Fruit fly (Drosophila melanogaster) whole organism, embryonic: ENCODE results near the gene CG7370.

Experiments used
- ATbp ChIP-seq: fragments of 200-800 bp; sonication (Bioruptor generic); optimal IDR thresholded peaks from 2 replicates; lab custom pipeline; 2017; ENCODE audit warnings: missing biosample characterization, mild to moderate bottlenecking, missing genetic modification characterization, missing genetic modification reagents
- Adf1 ChIP-seq: fragments of 200-800 bp; sonication (Bioruptor generic); IDR thresholded peaks from 2 replicates; pipeline ENCODE4 v1.3.6; 2022; ENCODE audit warnings: missing biosample characterization, missing genetic modification characterization
- CG11504 ChIP-seq: fragments of 200-800 bp; sonication (Bioruptor generic); optimal IDR thresholded peaks from 3 replicates; lab custom pipeline; 2019; ENCODE audit warnings: missing biosample characterization, mild to moderate bottlenecking, missing genetic modification characterization, moderate library complexity
- CG1233 ChIP-seq: fragments of 200-800 bp; sonication (Bioruptor generic); optimal IDR thresholded peaks from 4 replicates; lab custom pipeline; 2018; ENCODE audit warnings: missing biosample characterization, mild to moderate bottlenecking, missing genetic modification characterization
- CG13296 ChIP-seq: fragments of 200-800 bp; sonication (Bioruptor generic); optimal IDR thresholded peaks from 3 replicates; lab custom pipeline; 2018; ENCODE audit warnings: missing biosample characterization, mild to moderate bottlenecking, missing genetic modification characterization
- CG13424 ChIP-seq: fragments of 200-800 bp; sonication (Bioruptor generic); optimal IDR thresholded peaks from 2 replicates; lab custom pipeline; 2019; ENCODE audit warnings: missing biosample characterization, mild to moderate bottlenecking, missing genetic modification characterization, moderate library complexity
- CG13894 ChIP-seq: fragments of 200-800 bp; sonication (Bioruptor generic); optimal IDR thresholded peaks from 3 replicates; lab custom pipeline; 2018; ENCODE audit warnings: missing biosample characterization, mild to moderate bottlenecking, missing genetic modification characterization, moderate library complexity
- CG14050 ChIP-seq: fragments of 200-800 bp; sonication (Bioruptor generic); IDR thresholded peaks from 3 replicates; pipeline ENCODE4 v1.3.6; 2022; ENCODE audit warnings: missing biosample characterization, missing genetic modification characterization
- CG1832 ChIP-seq: fragments of 200-800 bp; sonication (Bioruptor generic); optimal IDR thresholded peaks from 2 replicates; lab custom pipeline; 2017; ENCODE audit warnings: missing biosample characterization, mild to moderate bottlenecking, missing genetic modification characterization, inconsistent platforms
- CG2199 ChIP-seq: fragments of 200-800 bp; sonication (Bioruptor generic); IDR thresholded peaks from 3 replicates; pipeline ENCODE4 v1.3.6; 2022; ENCODE audit warnings: missing biosample characterization, missing genetic modification characterization
- CG30403 ChIP-seq: fragments of 200-800 bp; sonication (Bioruptor generic); optimal IDR thresholded peaks from 3 replicates; lab custom pipeline; 2016; ENCODE audit warnings: missing biosample characterization, missing genetic modification characterization
- CG31365 ChIP-seq: fragments of 200-800 bp; sonication (Bioruptor generic); optimal IDR thresholded peaks from 2 replicates; lab custom pipeline; 2018; ENCODE audit warnings: missing biosample characterization, mild to moderate bottlenecking, missing genetic modification characterization
- CG31441 ChIP-seq: fragments of 200-800 bp; sonication (Bioruptor generic); IDR thresholded peaks from 2 replicates; pipeline ENCODE4 v1.3.6; 2022; ENCODE audit warnings: missing biosample characterization, missing genetic modification characterization
- CG32767 ChIP-seq: fragments of 200-800 bp; sonication (Bioruptor generic); IDR thresholded peaks from 2 replicates; pipeline ENCODE4 v1.3.6; 2022; ENCODE audit warnings: missing biosample characterization, missing genetic modification characterization
- CG4424 ChIP-seq: fragments of 200-800 bp; sonication (Bioruptor generic); optimal IDR thresholded peaks from 3 replicates; lab custom pipeline; 2016; ENCODE audit warnings: missing biosample characterization, missing genetic modification characterization
- CG4820 ChIP-seq: fragments of 200-800 bp; sonication (Bioruptor generic); optimal IDR thresholded peaks from 3 replicates; lab custom pipeline; 2016; ENCODE audit warnings: missing biosample characterization, missing genetic modification characterization
- CG7372 ChIP-seq: fragments of 200-800 bp; sonication (Bioruptor generic); IDR thresholded peaks from 2 replicates; pipeline ENCODE4 v1.3.6; 2022; ENCODE audit warnings: missing biosample characterization, missing genetic modification characterization
- CG8388 ChIP-seq: fragments of 200-800 bp; sonication (Bioruptor generic); optimal IDR thresholded peaks from 2 replicates; lab custom pipeline; 2019; ENCODE audit warnings: missing biosample characterization, mild to moderate bottlenecking, missing genetic modification characterization, moderate library complexity
- CG8944 ChIP-seq: fragments of 200-800 bp; sonication (Bioruptor generic); optimal IDR thresholded peaks from 3 replicates; lab custom pipeline; 2016; ENCODE audit warnings: missing biosample characterization, missing genetic modification characterization
- D19A ChIP-seq: fragments of 200-800 bp; optimal IDR thresholded peaks from 3 replicates; lab custom pipeline; 2019; ENCODE audit warnings: missing biosample characterization, mild to moderate bottlenecking, missing genetic modification characterization, moderate library complexity
- Elba2 ChIP-seq: fragments of 200-800 bp; sonication (Bioruptor generic); optimal IDR thresholded peaks from 3 replicates; lab custom pipeline; 2016; ENCODE audit warnings: missing biosample characterization, missing genetic modification characterization
- GATAe ChIP-seq: fragments of 200-800 bp; sonication (Bioruptor generic); conservative IDR thresholded peaks from 2 replicates; pipeline ENCODE4 v1.3.6; 2022; ENCODE audit warnings: missing biosample characterization, missing genetic modification characterization
- HLH3B ChIP-seq: fragments of 200-800 bp; sonication (Bioruptor generic); IDR thresholded peaks from 2 replicates; pipeline ENCODE4 v1.3.6; 2022; ENCODE audit warnings: missing biosample characterization, missing genetic modification characterization
- Hey ChIP-seq: fragments of 200-800 bp; sonication (Bioruptor generic); optimal IDR thresholded peaks from 3 replicates; lab custom pipeline; 2018; ENCODE audit warnings: missing biosample characterization, mild to moderate bottlenecking, missing genetic modification characterization
- Lpt ChIP-seq: fragments of >200 bp; optimal IDR thresholded peaks from 2 replicates; lab custom pipeline; 2018; ENCODE audit warnings: missing biosample characterization, missing genetic modification characterization
- Opbp ChIP-seq: fragments of 200-800 bp; sonication (Bioruptor generic); IDR thresholded peaks from 3 replicates; pipeline ENCODE4 v1.3.6; 2022; ENCODE audit warnings: missing biosample characterization, missing genetic modification characterization; ENCODE audit not compliant: partially characterized antibody
- Scr ChIP-seq: fragments of 200-800 bp; sonication (Bioruptor generic); IDR thresholded peaks from 2 replicates; pipeline ENCODE4 v1.3.6; 2022; ENCODE audit warnings: missing biosample characterization, missing genetic modification characterization; ENCODE audit not compliant: partially characterized antibody
- Six4 ChIP-seq: fragments of 200-800 bp; sonication (Bioruptor generic); optimal IDR thresholded peaks from 2 replicates; lab custom pipeline; 2016; ENCODE audit warnings: missing biosample characterization, missing genetic modification characterization
- Sox102F ChIP-seq: fragments of 200-800 bp; sonication (Bioruptor generic); optimal IDR thresholded peaks from 2 replicates; lab custom pipeline; 2018; ENCODE audit warnings: missing biosample characterization, mild to moderate bottlenecking, missing genetic modification characterization, moderate library complexity
- Trl ChIP-seq, 3 experiments: fragments of >200 bp in 2 of 3; fragments of 200-800 bp in 1 of 3; sonication (Bioruptor generic) in 1 of 3; optimal IDR thresholded peaks; 2 replicates in 1 of 3; 3 replicates in 2 of 3; lab custom pipeline; 2016 to 2017; ENCODE audit warnings: missing biosample characterization in 1 of 3, missing genetic modification characterization in 1 of 3
- abd-A ChIP-seq: fragments of 200-800 bp; sonication (Bioruptor generic); optimal IDR thresholded peaks from 3 replicates; lab custom pipeline; 2019; ENCODE audit warnings: missing biosample characterization, mild to moderate bottlenecking, missing genetic modification characterization, moderate library complexity
- ato ChIP-seq: fragments of 200-800 bp; sonication (Bioruptor generic); IDR thresholded peaks from 2 replicates; pipeline ENCODE4 v1.3.6; 2022; ENCODE audit warnings: missing biosample characterization, missing genetic modification characterization; ENCODE audit not compliant: partially characterized antibody
- chinmo ChIP-seq: fragments of 200-800 bp; sonication (Bioruptor generic); IDR thresholded peaks from 4 replicates; pipeline ENCODE4 v1.3.6; 2022; ENCODE audit warnings: missing biosample characterization, missing genetic modification characterization; ENCODE audit not compliant: partially characterized antibody
- crol ChIP-seq: fragments of 200-800 bp; sonication (Bioruptor generic); IDR thresholded peaks from 2 replicates; pipeline ENCODE4 v1.3.6; 2022; ENCODE audit warnings: missing biosample characterization, missing genetic modification characterization
- da ChIP-seq: fragments of 200-800 bp; sonication (Bioruptor generic); optimal IDR thresholded peaks from 2 replicates; lab custom pipeline; 2016; ENCODE audit warnings: missing biosample characterization, missing genetic modification characterization
- danr ChIP-seq: fragments of 200-800 bp; sonication (Bioruptor generic); IDR thresholded peaks from 2 replicates; pipeline ENCODE4 v1.3.6; 2022; ENCODE audit warnings: missing biosample characterization, missing genetic modification characterization
- disco-r ChIP-seq: fragments of 200-800 bp; sonication (Bioruptor generic); optimal IDR thresholded peaks from 2 replicates; lab custom pipeline; 2016; ENCODE audit warnings: missing biosample characterization, missing genetic modification characterization
- dysf ChIP-seq: fragments of 200-800 bp; sonication (Bioruptor generic); IDR thresholded peaks from 3 replicates; pipeline ENCODE4 v1.3.6; 2022; ENCODE audit warnings: missing biosample characterization, missing genetic modification characterization
- ewg ChIP-seq: fragments of 200-800 bp; sonication (Bioruptor generic); optimal IDR thresholded peaks from 3 replicates; lab custom pipeline; 2017; ENCODE audit warnings: mild to moderate bottlenecking, missing biosample characterization, missing genetic modification reagents, missing genetic modification characterization
- fru ChIP-seq: fragments of >200 bp; optimal IDR thresholded peaks from 2 replicates; lab custom pipeline; 2017
- her ChIP-seq: fragments of 200-800 bp; sonication (Bioruptor generic); optimal IDR thresholded peaks from 2 replicates; lab custom pipeline; 2016; ENCODE audit warnings: missing biosample characterization, missing genetic modification characterization
- jigr1 ChIP-seq: fragments of 200-800 bp; sonication (Bioruptor generic); IDR thresholded peaks from 3 replicates; pipeline ENCODE4 v1.3.6; 2022; ENCODE audit warnings: missing biosample characterization, missing genetic modification characterization
- klu ChIP-seq: fragments of 200-800 bp; sonication (Bioruptor generic); IDR thresholded peaks from 2 replicates; pipeline ENCODE4 v1.3.6; 2022; ENCODE audit warnings: missing biosample characterization, missing genetic modification characterization
- mam ChIP-seq: fragments of 200-800 bp; sonication (Bioruptor generic); optimal IDR thresholded peaks from 3 replicates; lab custom pipeline; 2016; ENCODE audit warnings: missing biosample characterization, missing genetic modification characterization
- mirr ChIP-seq: fragments of 200-800 bp; sonication (Bioruptor generic); optimal IDR thresholded peaks from 3 replicates; lab custom pipeline; 2018; ENCODE audit warnings: missing biosample characterization, mild to moderate bottlenecking, missing genetic modification characterization
- nerfin-1 ChIP-seq: fragments of 200-800 bp; sonication (Bioruptor generic); optimal IDR thresholded peaks from 3 replicates; lab custom pipeline; 2019; ENCODE audit warnings: missing biosample characterization, mild to moderate bottlenecking, missing genetic modification characterization, moderate library complexity
- repo ChIP-seq: fragments of 200-800 bp; sonication (Bioruptor generic); optimal IDR thresholded peaks from 2 replicates; lab custom pipeline; 2016; ENCODE audit warnings: missing biosample characterization, missing genetic modification characterization
- row ChIP-seq: fragments of 200-800 bp; sonication (Bioruptor generic); IDR thresholded peaks from 3 replicates; pipeline ENCODE4 v1.3.6; 2022; ENCODE audit warnings: missing biosample characterization, missing genetic modification characterization
- sd ChIP-seq: fragments of 200-800 bp; sonication (Bioruptor generic); optimal IDR thresholded peaks from 3 replicates; lab custom pipeline; 2018; ENCODE audit warnings: missing biosample characterization, mild to moderate bottlenecking, missing genetic modification characterization, moderate library complexity
- sens ChIP-seq: fragments of 200-800 bp; sonication (Bioruptor generic); peaks from one replicate; lab custom pipeline; 2016; ENCODE audit warnings: missing biosample characterization, missing genetic modification characterization
- vnd ChIP-seq: fragments of 200-800 bp; sonication (Bioruptor generic); IDR thresholded peaks from 3 replicates; pipeline ENCODE4 v1.3.6; 2022; ENCODE audit warnings: missing biosample characterization, missing genetic modification characterization; ENCODE audit not compliant: partially characterized antibody
- vvl ChIP-seq: fragments of 200-800 bp; sonication (Bioruptor generic); IDR thresholded peaks from 2 replicates; pipeline ENCODE4 v1.3.6; 2022; ENCODE audit warnings: missing biosample characterization, missing genetic modification characterization

Gene CG7370

dm6 chr3L:21769515-21769914 lies at the start of gene CG7370:
Gene CG7370, plus strand, starts transcription at chr3L:21769815.
- no peak for TF ChIP-seq fru (lab: Kevin White, UChicago)
- no peak for TF ChIP-seq CG13894 (tag; lab: Kevin White, UChicago)
- no peak for TF ChIP-seq CG1233 (GFP tag; lab: Kevin White, UChicago)
- TF ChIP-seq CG4820 (GFP tag; lab: Kevin White, UChicago) = no peak
- TF ChIP-seq Sox102F (GFP tag; lab: Kevin White, UChicago) = no peak
- no peak for TF ChIP-seq ato (GFP tag; lab: Robert Waterston, UW)
- TF ChIP-seq ATbp (GFP tag; lab: Kevin White, UChicago) = no peak
- TF ChIP-seq Hey (tag; lab: Kevin White, UChicago) = no peak
- no peak for TF ChIP-seq D19A (tag; lab: Kevin White, UChicago)
- no peak for TF ChIP-seq dysf
- no peak for TF ChIP-seq CG4424 (GFP tag; lab: Kevin White, UChicago)
- TF ChIP-seq jigr1 = no peak
- TF ChIP-seq Adf1 = no peak
- TF ChIP-seq nerfin-1 = peak; percentile 15
- no peak for TF ChIP-seq CG30403 (GFP tag; lab: Kevin White, UChicago)
- TF ChIP-seq Elba2 (GFP tag; lab: Kevin White, UChicago) = no peak
- no peak for TF ChIP-seq CG13424 (tag; lab: Kevin White, UChicago)
- peak; percentile 4 for TF ChIP-seq abd-A
- no peak for TF ChIP-seq Lpt
- peak in 1 of 2 experiments; percentile 4 for TF ChIP-seq Trl (optimal IDR thresholded peaks at IDR 0.05; lab: Kevin White, UChicago)
- TF ChIP-seq Trl (GFP tag; optimal IDR thresholded peaks at IDR 0.05; lab: Kevin White, UChicago) = no peak
- TF ChIP-seq da (GFP tag; lab: Kevin White, UChicago) = no peak
- TF ChIP-seq repo (GFP tag; lab: Kevin White, UChicago) = no peak
- TF ChIP-seq danr (GFP tag; lab: Robert Waterston, UW) = no peak
- TF ChIP-seq vvl (GFP tag; lab: Robert Waterston, UW) = no peak
- no peak for TF ChIP-seq CG2199
- TF ChIP-seq CG32767 (GFP tag; lab: Robert Waterston, UW) = no peak
- no peak for TF ChIP-seq CG7372 (GFP tag; lab: Robert Waterston, UW)
- no peak for TF ChIP-seq sd (tag; lab: Kevin White, UChicago)
- no peak for TF ChIP-seq Six4 (GFP tag; lab: Kevin White, UChicago)
- no peak for TF ChIP-seq disco-r (GFP tag; lab: Kevin White, UChicago)
- TF ChIP-seq CG11504 (tag; lab: Kevin White, UChicago) = peak; percentile 74
- TF ChIP-seq mirr (GFP tag; lab: Kevin White, UChicago) = no peak
- peak; percentile 44 for TF ChIP-seq ewg
- TF ChIP-seq Opbp = no peak
- peak; percentile 10; the same call in 1 of the 4 replicates for TF ChIP-seq chinmo
- no peak for TF ChIP-seq CG8388 (GFP tag; lab: Kevin White, UChicago)
- TF ChIP-seq CG13296 (GFP tag; lab: Kevin White, UChicago) = no peak
- no peak for TF ChIP-seq HLH3B (GFP tag; lab: Robert Waterston, UW)
- TF ChIP-seq row = no peak
- no peak for TF ChIP-seq CG14050 (GFP tag; lab: Robert Waterston, UW)
- TF ChIP-seq vnd = no peak
- TF ChIP-seq GATAe (GFP tag; lab: Robert Waterston, UW) = no peak
- no peak for TF ChIP-seq klu
- peak; percentile 59 for TF ChIP-seq sens (GFP tag; lab: Kevin White, UChicago)
- TF ChIP-seq crol (GFP tag; lab: Robert Waterston, UW) = peak; percentile 42; the same call in 1 of the 2 replicates
- no peak for TF ChIP-seq CG1832 (GFP tag; lab: Kevin White, UChicago)
- no peak for TF ChIP-seq CG8944 (GFP tag; lab: Kevin White, UChicago)
- no peak for TF ChIP-seq CG31441 (GFP tag; lab: Robert Waterston, UW)
- 0 out of 2 replicates have a peak, but pooled peaks have one; percentile 29 for TF ChIP-seq Scr
- no peak for TF ChIP-seq her
- no peak for TF ChIP-seq CG31365
- TF ChIP-seq mam (GFP tag; lab: Kevin White, UChicago) = no peak
